Worm (Caenorhabditis elegans): ENCODE results near the gene F33G12.7.

ce11 chrII:5046209-5047200, 6.0 kb upstream of the F33G12.7 start:
- no peak for TF ChIP-seq snpc-4 (GFP tag; optimal IDR thresholded peaks at IDR 0.05)
- no peak for TF ChIP-seq snpc-4 (tag; optimal IDR thresholded peaks at IDR 0.05)
- no peak for TF ChIP-seq snpc-1.3 (tag; optimal IDR thresholded peaks at IDR 0.05; ENCODE audit: insufficient read depth)
- TF ChIP-seq repo-1 (tag; optimal IDR thresholded peaks at IDR 0.05) = no peak
- no peak for TF ChIP-seq F10E7.11 (tag; optimal IDR thresholded peaks at IDR 0.05)
- no peak for TF ChIP-seq nfya-1 (tag; optimal IDR thresholded peaks at IDR 0.05; ENCODE audit: borderline replicate concordance, insufficient read depth)
- TF ChIP-seq attf-3 (GFP tag; conservative IDR thresholded peaks at IDR 0.05) = no peak
- TF ChIP-seq lin-40 (tag; optimal IDR thresholded peaks at IDR 0.05) = no peak
- TF ChIP-seq B0336.3 (GFP tag; IDR thresholded peaks at IDR 0.05) = no peak
- TF ChIP-seq lir-1 (GFP tag; conservative IDR thresholded peaks at IDR 0.05) = no peak
- no peak for TF ChIP-seq chd-7 (tag; optimal IDR thresholded peaks at IDR 0.05)
- TF ChIP-seq rcor-1 (GFP tag; IDR thresholded peaks at IDR 0.05) = no peak
- TF ChIP-seq ceh-27 (GFP tag; optimal IDR thresholded peaks at IDR 0.05) = no peak
- no peak for TF ChIP-seq ama-1 (optimal IDR thresholded peaks at IDR 0.05)
- no peak for TF ChIP-seq ama-1 (GFP tag; optimal IDR thresholded peaks at IDR 0.05)
- no peak for TF ChIP-seq K12H6.12 (tag; optimal IDR thresholded peaks at IDR 0.05)

All from whole organism, young adult.